Worm (Caenorhabditis elegans) whole organism, dauer: ENCODE results near the gene F47B10.6.

ENCODE experiments used
- unc-62 ChIP-seq: sonication (generic microtip); optimal IDR thresholded peaks from 2 replicates; lab custom pipeline; 2017; ENCODE audit warnings: missing biosample characterization, missing genetic modification reagents, missing genetic modification characterization

Gene F47B10.6

ce11 chrX:10916194-10916593, 27.9 kb downstream of the F47B10.6 start:
- no peak for TF ChIP-seq unc-62 (GFP tag; lab: Kevin White, UChicago)

ce11 chrX:10919613-10920012, 31.3 kb downstream of the F47B10.6 start, which contains the start of gene nstp-9:
Gene nstp-9 (minus strand): TSS chrX:10919713.
- no peak for TF ChIP-seq unc-62 (GFP tag; lab: Kevin White, UChicago)

- no peak for TF ChIP-seq unc-62 (GFP tag; lab: Kevin White, UChicago)
These were observed 35.7 kb downstream of the F47B10.6 start for ce11 chrX:10924031-10924430.

- no peak for TF ChIP-seq unc-62 (GFP tag; lab: Kevin White, UChicago)
These were observed 38.8 kb downstream of the F47B10.6 start for ce11 chrX:10927136-10927535.

- TF ChIP-seq unc-62 (GFP tag; lab: Kevin White, UChicago): no peak
These were observed 40.8 kb downstream of the F47B10.6 start, which contains the start of gene dgn-1 for ce11 chrX:10928948-10929563. Gene dgn-1 (minus strand): TSS chrX:10928998.

- no peak for TF ChIP-seq unc-62 (GFP tag; lab: Kevin White, UChicago)
These were observed 43.8 kb downstream of the F47B10.6 start for ce11 chrX:10932087-10932486.

- no peak for TF ChIP-seq unc-62 (GFP tag; lab: Kevin White, UChicago)
These were observed 45.2 kb downstream of the F47B10.6 start for ce11 chrX:10933308-10934014.
